Worm (Caenorhabditis elegans): ENCODE measurements around the gene lron-13.

lron-13 gene

DNA sequence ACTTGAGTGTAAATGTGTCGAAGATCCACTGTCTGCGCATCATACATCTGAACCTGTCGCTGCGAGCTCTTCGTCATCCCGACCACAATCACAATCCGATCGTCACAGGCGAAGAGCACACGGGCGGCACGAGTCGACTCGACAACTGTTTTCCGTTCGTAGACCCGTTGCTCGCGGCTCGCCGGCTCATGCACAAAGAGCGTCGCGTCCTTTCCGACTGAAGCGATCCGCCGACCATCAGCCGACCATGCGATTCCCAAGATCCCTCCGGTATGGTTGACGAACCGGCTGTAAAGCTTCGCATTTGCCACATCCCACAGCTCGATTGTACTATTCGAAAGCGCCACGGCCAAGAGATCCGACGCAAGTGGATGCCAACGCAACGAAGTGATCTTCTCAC lies 8.8 kb upstream of the lron-13 start:
- TF ChIP-seq ref-1 (GFP tag; conservative IDR thresholded peaks at IDR 0.05) (no peak), med-1 (GFP tag; optimal IDR thresholded peaks at IDR 0.05; ENCODE audit: insufficient read depth) (no peak), flt-1 (GFP tag; IDR thresholded peaks at IDR 0.05) (no peak), cog-1 (tag; optimal IDR thresholded peaks at IDR 0.05) (no peak), ztf-29 (GFP tag; IDR thresholded peaks at IDR 0.05) (no peak), T22C8.4 (GFP tag; IDR thresholded peaks at IDR 0.05) (no peak), tab-1 (GFP tag; IDR thresholded peaks at IDR 0.05) (no peak)

DNA sequence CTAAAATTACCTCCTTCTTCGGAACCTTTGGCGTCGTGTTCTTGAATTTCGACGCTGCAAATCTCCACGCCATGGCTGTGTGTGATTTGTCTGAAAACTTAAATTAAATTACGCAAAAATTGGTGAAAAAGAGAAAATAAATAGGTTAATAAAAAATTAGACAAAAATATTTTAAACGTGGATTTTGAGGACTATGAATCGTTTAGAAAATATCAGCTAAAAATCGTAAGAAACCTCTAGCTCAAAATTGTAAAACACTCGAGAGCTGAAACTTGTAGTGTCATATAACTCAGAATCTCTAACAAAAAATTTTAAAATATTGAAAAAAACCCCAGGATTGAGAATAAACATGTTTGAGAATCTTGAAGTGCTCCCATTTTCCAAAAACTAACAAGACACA lies 3.2 kb upstream of the lron-13 start, which contains the start of gene pod-1:
Gene pod-1, minus strand, starts transcription at position 101 of the 400 bp plus-strand sequence.
- TF ChIP-seq ztf-23 (GFP tag; IDR thresholded peaks at IDR 0.05) (no peak), T22C8.4 (GFP tag; IDR thresholded peaks at IDR 0.05) (no peak), cog-1 (tag; optimal IDR thresholded peaks at IDR 0.05) (no peak), tab-1 (GFP tag; IDR thresholded peaks at IDR 0.05) (no peak), ref-1 (GFP tag; conservative IDR thresholded peaks at IDR 0.05) (no peak), med-1 (GFP tag; optimal IDR thresholded peaks at IDR 0.05; ENCODE audit: insufficient read depth) (no peak), klf-2 (GFP tag; conservative IDR thresholded peaks at IDR 0.05) (no peak), ztf-29 (GFP tag; IDR thresholded peaks at IDR 0.05) (no peak)

DNA sequence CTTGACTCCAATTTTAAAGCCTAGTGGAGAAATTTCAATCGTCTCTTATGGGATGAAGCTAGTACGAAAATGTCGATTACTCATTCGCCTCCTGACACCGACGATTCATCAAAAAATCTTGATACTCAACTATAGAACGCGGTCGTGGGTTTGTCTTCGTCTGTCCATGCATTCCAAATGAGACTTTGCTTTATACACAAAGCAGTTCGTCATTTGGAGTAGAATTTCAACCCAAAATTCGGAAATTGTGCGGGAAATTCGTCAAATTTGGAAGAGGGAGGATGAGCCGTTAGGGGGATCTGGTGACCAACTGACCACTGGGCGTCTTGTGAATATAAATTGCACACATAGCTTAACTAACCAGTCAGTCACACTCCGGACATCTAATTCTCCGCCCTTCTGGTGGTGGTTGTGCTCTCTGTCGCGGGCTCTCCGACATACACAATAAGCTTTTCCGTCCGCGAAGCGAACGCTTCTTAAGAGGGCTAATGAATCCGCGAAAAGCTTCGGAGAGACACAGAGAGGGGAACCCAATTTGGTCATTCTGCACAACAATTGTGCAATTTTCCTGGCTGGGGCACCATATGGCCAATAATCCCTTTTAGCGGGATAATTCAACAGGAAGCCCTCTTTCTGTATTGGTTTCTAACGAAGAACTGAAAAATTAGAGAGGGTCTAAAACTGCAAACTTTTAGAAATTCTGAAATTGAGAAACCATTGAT lies 2.0 kb upstream of the lron-13 start:
- TF ChIP-seq cog-1 (tag; optimal IDR thresholded peaks at IDR 0.05) (no peak), flt-1 (GFP tag; IDR thresholded peaks at IDR 0.05) (no peak), ztf-23 (GFP tag; IDR thresholded peaks at IDR 0.05) (no peak), klf-2 (GFP tag; conservative IDR thresholded peaks at IDR 0.05) (no peak), med-1 (GFP tag; optimal IDR thresholded peaks at IDR 0.05; ENCODE audit: insufficient read depth) (no peak), ztf-29 (GFP tag; IDR thresholded peaks at IDR 0.05) (no peak)

DNA sequence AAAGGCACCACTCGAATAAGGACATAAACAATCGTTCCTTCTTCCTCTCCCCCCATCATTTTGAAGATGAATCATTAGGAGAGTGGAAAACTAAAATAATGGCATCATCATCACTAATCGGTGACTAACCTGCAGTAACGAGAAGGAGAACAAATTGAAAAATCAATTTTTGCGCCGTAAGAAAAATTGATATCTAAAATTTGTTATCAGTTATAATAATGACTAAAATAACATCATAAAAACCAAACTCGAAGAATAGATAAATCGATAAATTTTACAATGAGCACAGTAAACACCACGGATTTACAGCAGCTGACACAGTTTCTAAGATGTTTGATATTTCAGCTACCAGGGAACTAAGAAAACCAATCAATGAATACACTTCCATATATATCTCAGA lies 1.0 kb upstream of the lron-13 start:
- TF ChIP-seq tab-1 (GFP tag; IDR thresholded peaks at IDR 0.05), result no peak
- TF ChIP-seq cog-1 (tag; optimal IDR thresholded peaks at IDR 0.05), result no peak
- no peak for TF ChIP-seq klf-2 (GFP tag; conservative IDR thresholded peaks at IDR 0.05)
- no peak for TF ChIP-seq ref-1 (GFP tag; conservative IDR thresholded peaks at IDR 0.05)
- no peak for TF ChIP-seq ztf-29 (GFP tag; IDR thresholded peaks at IDR 0.05)
- no peak for TF ChIP-seq T22C8.4 (GFP tag; IDR thresholded peaks at IDR 0.05)
- TF ChIP-seq med-1 (GFP tag; optimal IDR thresholded peaks at IDR 0.05; ENCODE audit: insufficient read depth), result no peak
- TF ChIP-seq flt-1 (GFP tag; IDR thresholded peaks at IDR 0.05), result no peak
- TF ChIP-seq ztf-23 (GFP tag; IDR thresholded peaks at IDR 0.05), result no peak

DNA sequence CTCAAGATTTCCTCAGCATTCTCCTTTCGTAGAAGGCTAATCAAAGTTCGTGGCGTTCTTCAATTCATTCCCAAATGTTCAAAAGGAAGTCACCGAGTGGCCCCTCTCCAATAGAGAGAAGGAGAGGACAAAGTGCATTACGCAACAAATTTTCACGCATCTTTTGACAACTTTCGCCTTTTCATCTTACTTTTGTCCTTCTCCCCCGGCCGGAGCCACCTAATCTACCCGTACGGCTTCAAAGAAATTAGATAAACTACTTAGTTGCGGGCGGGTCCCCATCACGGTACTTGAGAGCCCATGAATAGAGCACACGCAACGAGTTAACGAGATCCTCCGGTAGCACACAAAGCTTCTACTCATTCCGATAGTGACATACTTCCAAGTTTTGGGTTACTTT lies 536 bp upstream of the lron-13 start:
- no peak for TF ChIP-seq ztf-23 (GFP tag; IDR thresholded peaks at IDR 0.05)
- TF ChIP-seq klf-2 (GFP tag; conservative IDR thresholded peaks at IDR 0.05), result no peak
- no peak for TF ChIP-seq med-1 (GFP tag; optimal IDR thresholded peaks at IDR 0.05; ENCODE audit: insufficient read depth)
- TF ChIP-seq tab-1 (GFP tag; IDR thresholded peaks at IDR 0.05), result no peak
- TF ChIP-seq flt-1 (GFP tag; IDR thresholded peaks at IDR 0.05), result no peak
- no peak for TF ChIP-seq cog-1 (tag; optimal IDR thresholded peaks at IDR 0.05)
- no peak for TF ChIP-seq ztf-29 (GFP tag; IDR thresholded peaks at IDR 0.05)
- no peak for TF ChIP-seq ref-1 (GFP tag; conservative IDR thresholded peaks at IDR 0.05)
- TF ChIP-seq T22C8.4 (GFP tag; IDR thresholded peaks at IDR 0.05), result no peak

DNA sequence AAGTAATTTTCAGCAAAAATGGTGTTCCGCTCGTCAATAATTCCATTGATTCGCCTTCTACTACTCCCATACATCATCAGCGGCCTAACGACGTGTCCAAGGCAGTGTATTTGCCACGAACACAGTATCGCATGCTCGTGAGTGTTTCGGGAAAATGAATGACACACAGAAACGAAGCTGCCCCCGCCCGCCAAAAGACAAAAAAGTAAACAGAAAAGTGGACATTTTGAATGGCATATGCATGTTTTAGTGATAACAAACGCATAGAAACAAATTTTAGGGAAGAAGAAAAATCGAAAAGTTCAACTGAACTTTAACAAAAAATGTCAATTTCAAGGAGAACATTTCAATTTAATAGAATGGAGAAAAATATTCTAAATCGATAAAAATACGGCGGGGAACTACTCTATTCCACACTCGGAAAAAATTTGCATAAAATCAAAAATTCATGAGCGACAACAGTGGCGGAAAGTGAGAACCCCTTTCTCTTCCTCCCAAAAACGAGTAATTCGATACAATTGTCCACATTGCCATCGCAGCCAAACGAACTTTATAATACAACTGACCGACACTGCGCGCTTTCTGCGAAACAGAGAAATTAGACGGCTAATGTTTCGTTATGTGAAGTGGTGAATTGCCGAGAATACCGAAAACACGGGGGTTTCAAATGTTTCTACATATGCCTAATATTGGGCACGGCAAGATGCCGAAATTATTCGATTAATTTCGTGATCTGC lies 1.4 kb downstream of the lron-13 start:
- no peak for TF ChIP-seq tab-1 (GFP tag; IDR thresholded peaks at IDR 0.05)
- TF ChIP-seq T22C8.4 (GFP tag; IDR thresholded peaks at IDR 0.05), result no peak
- TF ChIP-seq ztf-23 (GFP tag; IDR thresholded peaks at IDR 0.05), result no peak

DNA sequence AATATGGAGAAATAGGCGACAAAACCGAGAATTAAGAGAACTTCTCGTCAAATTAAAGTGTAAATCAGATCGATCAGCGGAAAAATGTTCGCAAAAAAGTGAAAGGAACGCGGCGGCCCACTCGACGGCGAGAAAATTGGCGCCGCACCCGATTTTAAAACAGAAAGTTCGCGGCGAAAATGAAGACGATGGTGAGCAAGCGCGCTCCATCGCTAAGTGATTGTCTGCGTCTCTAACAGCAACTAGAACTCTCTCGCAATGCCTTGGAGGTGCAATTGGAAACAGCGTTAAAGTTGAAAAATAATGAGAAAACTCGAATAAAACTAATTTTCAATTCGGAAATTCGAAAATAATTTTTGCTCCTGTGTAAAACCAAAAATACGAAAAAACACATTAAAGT lies 2.8 kb downstream of the lron-13 start:
- TF ChIP-seq klf-2 (GFP tag; conservative IDR thresholded peaks at IDR 0.05), result no peak
- 0 out of 2 replicates have a peak, but pooled peaks have one; percentile 30 for TF ChIP-seq flt-1 (GFP tag; IDR thresholded peaks at IDR 0.05)

DNA sequence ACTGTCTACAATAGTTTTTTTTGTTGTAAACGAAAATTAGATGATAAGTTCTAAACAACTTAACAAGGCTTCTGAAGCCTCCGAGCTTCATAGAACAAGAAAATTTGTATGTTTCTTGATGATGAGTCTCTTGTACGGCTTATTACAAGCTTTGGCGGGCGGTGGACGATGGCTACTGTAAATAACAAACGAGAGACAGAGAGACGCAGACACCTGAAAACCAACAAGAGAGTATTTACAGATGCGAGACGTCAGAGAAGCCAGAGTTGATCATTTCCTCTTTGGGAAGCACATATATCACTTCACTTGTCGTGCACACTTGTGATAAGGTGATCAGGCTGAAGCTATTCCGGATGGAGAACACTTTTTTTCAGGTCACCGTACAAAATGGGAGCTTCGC lies 3.6 kb downstream of the lron-13 start:
- no peak for TF ChIP-seq ref-1 (GFP tag; conservative IDR thresholded peaks at IDR 0.05)
- no peak for TF ChIP-seq cog-1 (tag; optimal IDR thresholded peaks at IDR 0.05)
- TF ChIP-seq med-1 (GFP tag; optimal IDR thresholded peaks at IDR 0.05; ENCODE audit: insufficient read depth), result no peak
- no peak for TF ChIP-seq ztf-23 (GFP tag; IDR thresholded peaks at IDR 0.05)
- no peak for TF ChIP-seq tab-1 (GFP tag; IDR thresholded peaks at IDR 0.05)
- TF ChIP-seq T22C8.4 (GFP tag; IDR thresholded peaks at IDR 0.05), result no peak
- no peak for TF ChIP-seq klf-2 (GFP tag; conservative IDR thresholded peaks at IDR 0.05)
- no peak for TF ChIP-seq flt-1 (GFP tag; IDR thresholded peaks at IDR 0.05)
- TF ChIP-seq ztf-29 (GFP tag; IDR thresholded peaks at IDR 0.05), result no peak

DNA sequence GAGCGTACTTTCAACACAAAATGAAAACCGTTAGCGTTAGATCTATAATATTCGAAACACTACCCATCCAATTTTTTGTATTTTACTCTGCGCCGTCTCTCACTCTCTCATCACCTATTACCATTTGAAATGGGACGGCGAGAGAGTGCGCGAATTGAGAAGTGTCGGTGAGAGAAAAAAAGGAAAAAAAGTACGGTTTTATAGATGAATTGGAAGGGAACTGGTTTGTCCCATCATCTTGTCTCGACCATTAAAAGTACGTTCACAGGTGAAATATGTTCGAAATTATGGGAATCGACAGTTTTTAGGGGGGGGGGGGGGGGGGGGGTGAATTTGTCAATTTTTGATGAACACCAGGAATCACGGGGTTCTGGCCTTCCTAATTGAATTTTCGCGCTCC lies 7.5 kb downstream of the lron-13 start:
- TF ChIP-seq ref-1 (GFP tag; conservative IDR thresholded peaks at IDR 0.05), result no peak
- TF ChIP-seq klf-2 (GFP tag; conservative IDR thresholded peaks at IDR 0.05), result no peak
- no peak for TF ChIP-seq T22C8.4 (GFP tag; IDR thresholded peaks at IDR 0.05)
- TF ChIP-seq flt-1 (GFP tag; IDR thresholded peaks at IDR 0.05), result no peak
- TF ChIP-seq ztf-29 (GFP tag; IDR thresholded peaks at IDR 0.05), result no peak
- no peak for TF ChIP-seq tab-1 (GFP tag; IDR thresholded peaks at IDR 0.05)
- TF ChIP-seq ztf-23 (GFP tag; IDR thresholded peaks at IDR 0.05), result no peak
- no peak for TF ChIP-seq cog-1 (tag; optimal IDR thresholded peaks at IDR 0.05)
- TF ChIP-seq med-1 (GFP tag; optimal IDR thresholded peaks at IDR 0.05; ENCODE audit: insufficient read depth), result no peak

Measured in whole organism, midembryonic.